Fruit fly (Drosophila melanogaster) whole organism: ENCODE results near the gene Rab9.
A peak's percentile ranks its signal among the peaks of the same experiment; 100 is the strongest.

Experiments
- CG8478 ChIP-seq: fragments of >200 bp; optimal IDR thresholded peaks from 2 replicates; lab custom pipeline; 2018; ENCODE audit warnings: inconsistent platforms
- Dll ChIP-seq: fragments of >200 bp; optimal IDR thresholded peaks from 2 replicates; lab custom pipeline; 2017
- EcR ChIP-seq, 2 experiments: fragments of >200 bp; optimal IDR thresholded peaks; 2 replicates each; lab custom pipeline; 2017; ENCODE audit warnings: missing biosample characterization in 2 of 2, missing genetic modification characterization in 2 of 2, missing genetic modification reagents in 2 of 2
- pan ChIP-seq: fragments of >200 bp; optimal IDR thresholded peaks from 2 replicates; lab custom pipeline; 2017
- psq ChIP-seq: fragments of >200 bp; optimal IDR thresholded peaks from 2 replicates; lab custom pipeline; 2017
- usp ChIP-seq: fragments of >200 bp; optimal IDR thresholded peaks from 2 replicates; lab custom pipeline; 2017; ENCODE audit warnings: missing biosample characterization, missing genetic modification characterization, mixed read lengths

Rab9 gene

dm6 chr2L:19432424-19433015 is at the start of gene Rab9:
TSS of gene Rab9 (plus strand) at chr2L:19432574.
- TF ChIP-seq CG8478 (lab: Kevin White, UChicago) (no peak), EcR (GFP tag; optimal IDR thresholded peaks at IDR 0.05; lab: Kevin White, UChicago) (no peak), psq (lab: Kevin White, UChicago) (no peak), usp (GFP tag; lab: Kevin White, UChicago) (no peak), Dll (lab: Kevin White, UChicago) (no peak), pan (lab: Kevin White, UChicago) (no peak)

DNA sequence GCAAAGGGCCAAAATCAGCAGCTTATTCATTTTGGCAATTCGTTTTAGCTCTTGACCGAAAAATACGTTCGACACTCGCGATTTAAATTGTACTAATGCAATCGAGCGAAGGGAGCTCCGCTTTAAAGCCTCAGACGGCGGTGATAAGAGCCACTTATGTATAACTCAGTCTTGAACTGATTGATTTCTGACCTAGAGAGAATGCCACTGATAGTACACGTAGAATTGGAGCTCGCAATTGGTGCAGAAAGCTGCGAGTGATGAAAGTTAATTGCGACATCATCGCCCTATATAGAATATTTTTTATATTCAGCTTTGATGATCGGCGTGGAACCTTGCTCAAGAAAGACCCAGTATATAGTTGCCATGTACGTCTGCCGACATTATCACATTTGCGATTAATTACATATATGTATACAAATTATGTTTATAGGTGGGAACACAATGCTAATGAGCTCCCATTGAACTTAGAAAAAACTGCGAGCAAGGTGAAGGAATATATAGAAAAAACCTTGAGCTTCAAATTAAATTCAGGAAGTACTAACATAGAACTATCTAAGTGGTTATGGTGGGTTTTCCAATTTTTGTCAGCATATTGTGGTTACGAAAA is 46.2 kb upstream of the Rab9 start, which contains the start of gene fon:
fon (minus strand) TSS at position 100 of the 610 bp plus-strand sequence.
- TF ChIP-seq CG8478 (lab: Kevin White, UChicago): no peak
- no peak for TF ChIP-seq psq (lab: Kevin White, UChicago)
- TF ChIP-seq pan (lab: Kevin White, UChicago): no peak
- TF ChIP-seq usp (GFP tag; lab: Kevin White, UChicago): no peak
- TF ChIP-seq Dll (lab: Kevin White, UChicago): no peak
- TF ChIP-seq EcR (GFP tag; optimal IDR thresholded peaks at IDR 0.05; lab: Kevin White, UChicago): no peak

DNA sequence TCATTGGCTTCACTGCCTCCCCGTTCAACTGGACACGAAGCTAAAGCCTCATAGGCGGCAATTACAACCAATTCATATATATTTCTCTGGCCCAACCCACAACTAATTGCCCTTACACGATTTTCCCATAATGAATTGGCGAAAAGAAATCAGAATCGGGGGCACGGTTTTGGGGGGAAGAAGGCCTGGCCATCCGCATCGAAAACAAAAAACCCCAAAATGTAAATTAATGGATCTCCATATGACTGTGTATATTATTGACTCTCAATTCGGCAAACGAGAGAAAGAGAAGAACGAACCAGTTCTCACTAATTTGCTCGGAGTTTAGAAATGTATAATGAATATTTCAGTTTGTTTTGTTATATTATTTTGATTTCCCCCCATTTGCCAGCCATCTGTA is 43.4 kb upstream of the Rab9 start:
- TF ChIP-seq usp (GFP tag; lab: Kevin White, UChicago): no peak
- TF ChIP-seq CG8478 (lab: Kevin White, UChicago): no peak
- no peak for TF ChIP-seq EcR (GFP tag; optimal IDR thresholded peaks at IDR 0.05; lab: Kevin White, UChicago)
- TF ChIP-seq psq (lab: Kevin White, UChicago): no peak
- no peak for TF ChIP-seq Dll (lab: Kevin White, UChicago)
- TF ChIP-seq pan (lab: Kevin White, UChicago): no peak

DNA sequence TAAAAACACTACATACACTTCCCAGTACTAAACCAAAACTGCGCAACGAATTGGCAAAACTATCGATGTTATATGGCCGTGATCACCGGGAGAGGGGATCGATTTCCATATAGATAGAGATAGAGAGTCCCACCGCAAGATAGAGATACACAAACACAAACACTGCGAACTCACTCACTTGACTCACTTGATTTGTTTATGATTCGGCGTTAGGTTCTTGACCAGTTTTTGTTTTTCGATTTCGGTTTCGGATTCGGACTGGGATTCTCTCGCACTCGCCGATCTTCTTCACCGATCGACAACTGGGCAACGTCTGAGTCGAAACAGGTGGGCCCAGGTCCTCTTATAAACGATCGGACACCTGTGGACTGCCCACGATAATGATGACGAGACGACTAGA is 42.6 kb upstream of the Rab9 start, which contains the start of gene CG17549:
CG17549 (minus strand) TSS at position 327 of the 400 bp plus-strand sequence.
- TF ChIP-seq EcR (GFP tag; optimal IDR thresholded peaks at IDR 0.05; lab: Kevin White, UChicago) (no peak), CG8478 (lab: Kevin White, UChicago) (no peak), pan (lab: Kevin White, UChicago) (no peak), usp (GFP tag; lab: Kevin White, UChicago) (no peak), psq (lab: Kevin White, UChicago) (no peak), Dll (lab: Kevin White, UChicago) (no peak)

DNA sequence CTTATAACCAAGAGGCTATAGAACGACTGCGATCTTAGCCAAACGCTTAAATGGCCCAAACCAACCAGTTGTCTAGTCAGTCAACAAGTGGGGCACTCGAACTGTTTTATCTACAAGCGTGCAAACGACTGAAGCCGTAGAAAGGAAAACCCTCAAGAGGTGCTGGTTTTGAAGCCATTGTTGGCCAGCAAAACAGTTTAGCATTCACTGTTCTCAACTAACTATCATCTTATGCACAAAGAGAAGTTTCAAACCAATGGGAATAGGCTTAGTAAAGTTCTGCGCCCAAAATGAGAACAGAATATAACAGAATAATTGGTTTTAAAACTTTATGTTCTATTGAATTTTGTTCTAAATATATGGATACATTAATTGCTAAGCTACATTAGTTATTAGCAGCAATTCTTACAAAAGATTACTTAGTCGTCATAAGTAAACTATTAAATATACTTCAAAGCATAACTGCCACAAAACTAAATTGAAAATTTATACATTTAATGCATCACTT is 38.6 kb upstream of the Rab9 start, which contains the start of gene CG31798:
CG31798 (plus strand) TSS at position 458 of the 508 bp plus-strand sequence.
- TF ChIP-seq pan (lab: Kevin White, UChicago) (no peak), CG8478 (lab: Kevin White, UChicago) (no peak), Dll (lab: Kevin White, UChicago) (no peak), usp (GFP tag; lab: Kevin White, UChicago) (no peak), psq (lab: Kevin White, UChicago) (no peak), EcR (GFP tag; optimal IDR thresholded peaks at IDR 0.05; lab: Kevin White, UChicago) (no peak)

- TF ChIP-seq Dll (lab: Kevin White, UChicago) (peak; percentile 54), CG8478 (lab: Kevin White, UChicago) (no peak), pan (lab: Kevin White, UChicago) (no peak)
Measured at dm6 chr2L:19397617-19398316, 34.6 kb upstream of the Rab9 start.

DNA sequence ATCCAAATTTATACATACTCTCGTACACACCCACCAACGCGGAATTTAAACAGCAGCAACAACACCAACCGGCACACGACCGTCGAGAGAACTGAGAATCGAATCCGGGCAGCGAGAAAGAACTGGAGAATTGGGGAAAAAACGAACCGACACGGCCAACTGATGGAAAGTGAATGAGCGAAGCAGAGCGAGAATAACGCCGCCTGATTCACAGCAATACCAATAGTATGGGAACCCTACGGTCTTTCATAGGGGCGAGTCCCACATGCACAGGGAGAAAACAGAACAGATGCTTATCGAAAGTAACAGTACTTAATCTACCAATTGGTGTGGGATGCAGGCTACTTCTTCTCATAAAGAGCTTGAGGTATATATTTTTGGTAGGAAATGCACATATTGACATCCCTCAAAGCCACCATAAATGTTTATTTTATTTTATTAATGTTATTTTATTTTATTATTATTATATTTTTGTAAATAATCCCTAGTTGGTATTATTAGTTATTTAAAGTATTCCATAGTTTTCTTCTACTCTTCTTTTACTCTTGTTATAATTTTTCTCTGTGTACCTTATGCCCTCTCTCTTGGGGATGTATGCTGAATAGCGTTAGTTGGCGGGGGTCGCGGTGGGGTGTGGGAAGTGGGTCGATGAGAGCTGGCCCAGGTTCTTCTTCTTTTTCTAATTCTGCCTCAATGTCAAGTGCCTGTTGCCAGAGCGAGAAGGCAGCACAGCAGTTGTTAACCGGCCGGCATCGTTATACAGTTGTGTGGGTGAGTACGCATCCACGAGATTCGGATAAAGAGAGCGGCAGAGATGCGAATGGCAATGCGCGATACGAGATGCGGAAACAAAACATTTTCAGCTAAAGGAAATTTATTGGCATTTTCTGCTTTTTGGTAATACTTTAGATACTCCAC is 33.8 kb upstream of the Rab9 start, which contains the start of gene CG17544:
CG17544 (minus strand) TSS at position 177 of the 918 bp plus-strand sequence.
- no peak for TF ChIP-seq pan (lab: Kevin White, UChicago)
- no peak for TF ChIP-seq CG8478 (lab: Kevin White, UChicago)
- TF ChIP-seq EcR (GFP tag; optimal IDR thresholded peaks at IDR 0.05; lab: Kevin White, UChicago): no peak
- TF ChIP-seq psq (lab: Kevin White, UChicago): no peak

DNA sequence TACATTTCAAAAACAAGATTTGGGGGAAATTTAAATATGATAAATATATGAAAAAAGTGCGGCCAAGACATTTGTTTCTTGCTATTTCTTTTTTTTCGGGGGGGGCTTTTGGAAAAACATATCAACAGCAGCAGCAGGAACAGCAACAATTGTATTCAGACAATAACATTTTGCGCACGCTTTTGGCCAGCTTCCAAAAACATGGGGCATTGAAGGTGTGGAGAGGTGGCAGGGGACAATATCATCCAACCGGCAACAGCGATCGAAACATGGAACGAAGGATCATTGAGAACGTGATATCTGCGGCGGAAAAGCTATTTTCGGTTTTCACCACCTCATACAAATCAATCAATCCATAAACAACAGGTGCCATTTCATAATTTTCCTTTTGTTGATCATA is 30.5 kb upstream of the Rab9 start:
- TF ChIP-seq EcR (GFP tag; optimal IDR thresholded peaks at IDR 0.05; lab: Kevin White, UChicago): no peak
- TF ChIP-seq CG8478 (lab: Kevin White, UChicago): no peak
- no peak for TF ChIP-seq Dll (lab: Kevin White, UChicago)
- TF ChIP-seq psq (lab: Kevin White, UChicago): no peak
- TF ChIP-seq pan (lab: Kevin White, UChicago): no peak
- TF ChIP-seq usp (GFP tag; lab: Kevin White, UChicago): no peak

DNA sequence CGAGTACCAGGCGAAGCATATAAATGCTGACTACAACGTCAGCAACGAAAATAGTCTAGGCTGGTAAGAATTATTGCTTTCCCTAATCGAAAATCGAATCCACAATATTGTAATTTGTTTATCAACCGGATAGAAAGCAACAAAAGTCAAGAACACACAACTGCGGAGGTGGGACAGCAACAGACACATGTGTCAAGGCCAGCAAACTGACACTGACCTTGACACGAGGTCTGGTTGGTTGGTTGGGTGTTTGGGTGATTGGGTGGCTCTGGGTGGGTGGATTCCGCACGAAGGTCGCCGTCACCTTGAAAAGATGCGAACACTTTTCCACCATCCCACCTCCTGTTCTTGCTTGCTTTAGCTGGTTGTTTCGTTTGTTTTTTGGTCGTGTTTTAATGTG is 29.7 kb upstream of the Rab9 start:
- TF ChIP-seq CG8478 (lab: Kevin White, UChicago): no peak
- TF ChIP-seq EcR (GFP tag; optimal IDR thresholded peaks at IDR 0.05; lab: Kevin White, UChicago): no peak
- TF ChIP-seq psq (lab: Kevin White, UChicago): no peak
- no peak for TF ChIP-seq pan (lab: Kevin White, UChicago)
- TF ChIP-seq usp (GFP tag; lab: Kevin White, UChicago): no peak
- TF ChIP-seq Dll (lab: Kevin White, UChicago): no peak

DNA sequence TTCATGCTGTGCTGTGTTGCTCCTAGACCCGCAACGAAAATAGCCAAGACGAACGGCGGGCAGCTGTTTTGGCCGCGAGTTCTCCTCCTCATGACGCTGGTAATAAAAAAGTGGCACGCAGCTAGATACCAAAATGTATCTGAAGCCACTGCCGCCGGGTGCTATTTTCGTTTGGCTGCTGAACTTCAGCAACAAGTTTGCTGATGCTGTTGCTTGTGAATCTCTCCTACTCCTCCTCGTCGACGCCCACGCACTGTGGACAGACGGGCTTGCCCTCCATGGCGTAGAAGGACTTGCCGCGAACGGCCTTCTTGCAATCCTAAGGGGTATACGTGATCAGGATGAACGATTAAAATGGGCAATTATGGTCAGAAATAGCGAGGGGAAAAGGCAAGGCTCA is 29.0 kb upstream of the Rab9 start:
- TF ChIP-seq pan (lab: Kevin White, UChicago): no peak
- TF ChIP-seq usp (GFP tag; lab: Kevin White, UChicago): no peak
- TF ChIP-seq psq (lab: Kevin White, UChicago): no peak
- TF ChIP-seq CG8478 (lab: Kevin White, UChicago): no peak
- TF ChIP-seq EcR (GFP tag; optimal IDR thresholded peaks at IDR 0.05; lab: Kevin White, UChicago): no peak
- no peak for TF ChIP-seq Dll (lab: Kevin White, UChicago)
